Fruit fly (Drosophila melanogaster): ENCODE data around the gene AsnS.

Gene AsnS

DNA sequence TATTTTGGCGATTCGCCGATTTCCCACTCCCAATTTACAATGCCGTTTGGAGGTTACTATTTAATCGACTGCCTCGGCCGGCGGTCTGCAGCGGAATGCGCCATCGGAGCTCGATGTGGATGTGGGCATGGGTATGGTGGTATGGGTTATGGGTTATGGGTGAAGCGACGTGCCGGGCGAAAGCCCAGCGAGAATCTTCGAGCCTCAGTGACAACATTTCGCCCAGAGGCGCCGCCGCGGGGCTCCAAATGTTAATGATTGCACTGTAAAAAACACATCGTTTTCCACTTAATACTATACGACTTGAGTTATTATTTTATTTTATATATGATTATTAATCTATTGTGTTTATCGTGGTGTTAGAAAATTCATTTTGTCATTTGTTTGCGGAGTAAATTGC, 27.7 kb downstream of the AsnS start (continued):
- no peak for TF ChIP-seq Mad (GFP tag; optimal IDR thresholded peaks at IDR 0.05)
- TF ChIP-seq Chrac-16 (GFP tag; optimal IDR thresholded peaks at IDR 0.05): no peak
- TF ChIP-seq tap (tag; optimal IDR thresholded peaks at IDR 0.05): no peak
- no peak for TF ChIP-seq Vsx1 (GFP tag; optimal IDR thresholded peaks at IDR 0.05)
- TF ChIP-seq Oli (tag; optimal IDR thresholded peaks at IDR 0.05): no peak
- TF ChIP-seq CG16815 (GFP tag; optimal IDR thresholded peaks at IDR 0.05): no peak
- TF ChIP-seq Ravus (GFP tag; IDR thresholded peaks at IDR 0.05): no peak
- TF ChIP-seq CG7786 (GFP tag; optimal IDR thresholded peaks at IDR 0.05): no peak
- TF ChIP-seq stc (GFP tag; IDR thresholded peaks at IDR 0.05): no peak
- no peak for TF ChIP-seq nau (GFP tag; optimal IDR thresholded peaks at IDR 0.05)
- no peak for TF ChIP-seq bowl (GFP tag; IDR thresholded peaks at IDR 0.05)
- no peak for TF ChIP-seq ems (GFP tag; optimal IDR thresholded peaks at IDR 0.05)
- TF ChIP-seq nerfin-1 (tag; optimal IDR thresholded peaks at IDR 0.05): no peak
- no peak for TF ChIP-seq CG5245 (GFP tag; optimal IDR thresholded peaks at IDR 0.05)
- no peak for TF ChIP-seq nmo (GFP tag; optimal IDR thresholded peaks at IDR 0.05)
- TF ChIP-seq slbo (GFP tag; IDR thresholded peaks at IDR 0.05): 0 out of 2 replicates have a peak, but pooled peaks have one; percentile 24
- no peak for TF ChIP-seq CG3847 (GFP tag; IDR thresholded peaks at IDR 0.05)
- no peak for TF ChIP-seq CG33557 (GFP tag; optimal IDR thresholded peaks at IDR 0.05)
- no peak for TF ChIP-seq CG31224 (GFP tag; IDR thresholded peaks at IDR 0.05)
- TF ChIP-seq CG12299 (tag; optimal IDR thresholded peaks at IDR 0.05): no peak
- no peak for TF ChIP-seq HLHmδ (GFP tag; optimal IDR thresholded peaks at IDR 0.05)
- TF ChIP-seq nom (GFP tag; optimal IDR thresholded peaks at IDR 0.05): no peak
- no peak for TF ChIP-seq CG15011 (GFP tag; optimal IDR thresholded peaks at IDR 0.05)
- 0 out of 2 replicates have a peak, but pooled peaks have one; percentile 8 for TF ChIP-seq Nf-YA (GFP tag; IDR thresholded peaks at IDR 0.05)
- no peak for TF ChIP-seq bab2 (GFP tag; optimal IDR thresholded peaks at IDR 0.05)
- no peak for TF ChIP-seq CG42726 (GFP tag; IDR thresholded peaks at IDR 0.05; ENCODE audit: partially characterized antibody)
- TF ChIP-seq Hr51 (GFP tag; optimal IDR thresholded peaks at IDR 0.05): no peak
- TF ChIP-seq CG13123 (GFP tag; optimal IDR thresholded peaks at IDR 0.05): no peak
- TF ChIP-seq Bdp1 (GFP tag; optimal IDR thresholded peaks at IDR 0.05): no peak
- TF ChIP-seq D19B (GFP tag; optimal IDR thresholded peaks at IDR 0.05): no peak
- no peak for TF ChIP-seq ewg (GFP tag; optimal IDR thresholded peaks at IDR 0.05)
- no peak for TF ChIP-seq exex (tag; optimal IDR thresholded peaks at IDR 0.05)
- 0 out of 3 replicates have a peak, but pooled peaks have one; percentile 55 for TF ChIP-seq gce (GFP tag; IDR thresholded peaks at IDR 0.05)
- TF ChIP-seq az2 (GFP tag; optimal IDR thresholded peaks at IDR 0.05): no peak
- TF ChIP-seq Nf-YB (GFP tag; optimal IDR thresholded peaks at IDR 0.05): no peak
- no peak for TF ChIP-seq Oaz (GFP tag; IDR thresholded peaks at IDR 0.05)
- TF ChIP-seq sd (tag; optimal IDR thresholded peaks at IDR 0.05): peak; percentile 35
- no peak for TF ChIP-seq CG5953 (GFP tag; IDR thresholded peaks at IDR 0.05)
- no peak for TF ChIP-seq CG4820 (GFP tag; optimal IDR thresholded peaks at IDR 0.05)
- TF ChIP-seq Dek (tag; optimal IDR thresholded peaks at IDR 0.05): no peak
- TF ChIP-seq CG4282 (GFP tag; optimal IDR thresholded peaks at IDR 0.05): no peak
- TF ChIP-seq CG18262 (tag; optimal IDR thresholded peaks at IDR 0.05): peak; percentile 17
- TF ChIP-seq Deaf1 (tag; optimal IDR thresholded peaks at IDR 0.05): no peak
- TF ChIP-seq pum (GFP tag; optimal IDR thresholded peaks at IDR 0.05): no peak
- 0 out of 3 replicates have a peak, but pooled peaks have one; percentile 10 for TF ChIP-seq sr (GFP tag; IDR thresholded peaks at IDR 0.05)
- no peak for TF ChIP-seq pb (GFP tag; optimal IDR thresholded peaks at IDR 0.05)
- TF ChIP-seq gfzf (GFP tag; optimal IDR thresholded peaks at IDR 0.05): no peak
- no peak for TF ChIP-seq CG11247 (GFP tag; IDR thresholded peaks at IDR 0.05)
- no peak for TF ChIP-seq CG14441 (GFP tag; IDR thresholded peaks at IDR 0.05)
- no peak for TF ChIP-seq C15 (GFP tag; IDR thresholded peaks at IDR 0.05)
- no peak for TF ChIP-seq sens-2 (GFP tag; IDR thresholded peaks at IDR 0.05)
- no peak for TF ChIP-seq CG32767 (GFP tag; IDR thresholded peaks at IDR 0.05)
